Worm (Caenorhabditis elegans) whole organism, early embryonic: ENCODE measurements around the gene rps-12.

Experiments used
- flt-1 ChIP-seq: fragments of 200-800 bp; sonication (Bioruptor generic); IDR thresholded peaks from 2 replicates; pipeline ENCODE4 v1.3.6; 2022; ENCODE audit warnings: missing genetic modification characterization, missing compliant biosample characterization
- pes-1 ChIP-seq: fragments of 200-800 bp; sonication (Bioruptor generic); IDR thresholded peaks from 2 replicates; pipeline ENCODE4 v1.3.6; 2022; ENCODE audit warnings: missing genetic modification reagents, missing genetic modification characterization, missing compliant biosample characterization

DNA sequence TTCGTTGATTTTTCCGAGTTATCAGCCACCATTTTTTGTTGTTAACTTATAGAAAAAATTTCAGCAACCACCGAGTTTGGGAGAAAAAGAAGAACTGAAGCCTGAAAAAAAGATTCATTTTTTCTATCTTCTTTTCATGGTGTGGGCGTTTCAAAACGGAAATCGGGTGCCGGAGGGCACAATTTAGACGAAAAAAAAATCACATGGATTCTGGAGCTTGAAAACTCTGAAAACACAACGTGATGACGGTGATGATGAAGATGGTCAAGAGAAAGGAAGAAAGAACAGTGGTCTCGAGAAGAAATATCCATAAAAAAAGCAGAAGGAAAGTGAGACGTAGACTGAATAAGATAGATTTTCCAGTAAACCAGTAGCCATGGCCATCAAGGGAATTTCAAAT is 4.9 kb downstream of the rps-12 start, which contains the start of gene rcan-1:
- no peak for TF ChIP-seq pes-1
- no peak for TF ChIP-seq flt-1 (GFP tag; lab: Robert Waterston, UW)
